Worm (Caenorhabditis elegans) whole organism, young adult: ENCODE results near the gene swt-5.

Experiments used
- D2030.7 ChIP-seq: fragments of 200-800 bp; sonication (Bioruptor generic); IDR thresholded peaks from 2 replicates; pipeline ENCODE4 v1.3.6; 2022; ENCODE audit warnings: missing genetic modification reagents, missing genetic modification characterization, missing compliant biosample characterization
- F10E7.11 ChIP-seq: sonication (generic microtip); optimal IDR thresholded peaks from 2 replicates; lab custom pipeline; 2017; ENCODE audit warnings: mild to moderate bottlenecking, missing genetic modification characterization, moderate library complexity, missing compliant biosample characterization
- F23B12.7 ChIP-seq: sonication (generic microtip); optimal IDR thresholded peaks from 2 replicates; lab custom pipeline; 2017; ENCODE audit warnings: missing genetic modification characterization, mild to moderate bottlenecking, missing compliant biosample characterization, antibody characterized with exemption, moderate library complexity; ENCODE audit not compliant: insufficient read depth
- F39B2.1 ChIP-seq: fragments of 200-800 bp; sonication (Bioruptor generic); IDR thresholded peaks from 2 replicates; pipeline ENCODE4 v1.3.6; 2022; ENCODE audit warnings: missing genetic modification reagents, missing genetic modification characterization, missing compliant biosample characterization
- F49E8.2 ChIP-seq: sonication (generic microtip); optimal IDR thresholded peaks from 3 replicates; lab custom pipeline; 2017; ENCODE audit warnings: missing genetic modification characterization, mild to moderate bottlenecking, missing compliant biosample characterization, antibody characterized with exemption, moderate library complexity; ENCODE audit not compliant: insufficient read depth
- F55B11.4 ChIP-seq: sonication (generic microtip); optimal IDR thresholded peaks from 2 replicates; lab custom pipeline; 2016; ENCODE audit warnings: missing compliant biosample characterization, missing genetic modification characterization, borderline replicate concordance; ENCODE audit not compliant: insufficient read depth
- F57C9.4 ChIP-seq: sonication (generic microtip); optimal IDR thresholded peaks from 2 replicates; lab custom pipeline; 2017; ENCODE audit warnings: mild to moderate bottlenecking, missing genetic modification characterization, missing compliant biosample characterization
- K12H6.12 ChIP-seq: fragments of 200-800 bp; sonication (Bioruptor generic); optimal IDR thresholded peaks from 2 replicates; lab custom pipeline; 2018; ENCODE audit warnings: mild to moderate bottlenecking, missing genetic modification characterization, missing compliant biosample characterization
- Y53G8AR.9 ChIP-seq: fragments of 200-800 bp; sonication (Bioruptor generic); conservative IDR thresholded peaks from 2 replicates; pipeline ENCODE4 v1.3.6; 2022; ENCODE audit warnings: missing genetic modification reagents, missing genetic modification characterization, missing compliant biosample characterization
- Y79H2A.3 ChIP-seq: fragments of 200-800 bp; sonication (Bioruptor generic); conservative IDR thresholded peaks from 2 replicates; pipeline ENCODE4 v1.3.6; 2022; ENCODE audit warnings: missing genetic modification reagents, missing genetic modification characterization, missing compliant biosample characterization
- attf-5 ChIP-seq: fragments of 200-800 bp; sonication (Bioruptor generic); optimal IDR thresholded peaks from 2 replicates; lab custom pipeline; 2018; ENCODE audit warnings: mild to moderate bottlenecking, missing genetic modification characterization, missing compliant biosample characterization
- bed-2 ChIP-seq: fragments of 200-800 bp; sonication (Bioruptor generic); IDR thresholded peaks from 2 replicates; pipeline ENCODE4 v1.3.6; 2022; ENCODE audit warnings: missing genetic modification reagents, missing genetic modification characterization, missing compliant biosample characterization
- cebp-1 ChIP-seq, 2 experiments: fragments of 200-800 bp in 1 of 2; sonication (Bioruptor generic) in 1 of 2; sonication (generic microtip) in 1 of 2; IDR thresholded peaks in 1 of 2; optimal IDR thresholded peaks in 1 of 2; 2 replicates each; pipeline versions ENCODE4 v1.3.6 to Lab custom; 2017 to 2022; ENCODE audit warnings: missing compliant biosample characterization in 2 of 2, missing genetic modification characterization in 2 of 2, mild to moderate bottlenecking in 1 of 2, missing genetic modification reagents in 1 of 2, moderate library complexity in 1 of 2
- ceh-100 ChIP-seq: fragments of 200-800 bp; sonication (Bioruptor generic); IDR thresholded peaks from 2 replicates; pipeline ENCODE4 v1.3.6; 2022; ENCODE audit warnings: missing genetic modification reagents, missing genetic modification characterization, missing compliant biosample characterization
- ceh-27 ChIP-seq: fragments of 200-800 bp; sonication (Bioruptor generic); optimal IDR thresholded peaks from 2 replicates; lab custom pipeline; 2018; ENCODE audit warnings: mild to moderate bottlenecking, missing genetic modification characterization, moderate library complexity, missing compliant biosample characterization
- egl-18 ChIP-seq: fragments of 200-800 bp; sonication (Bioruptor generic); IDR thresholded peaks from 2 replicates; pipeline ENCODE4 v1.3.6; 2022; ENCODE audit warnings: missing genetic modification reagents, missing genetic modification characterization, missing compliant biosample characterization
- egl-44 ChIP-seq: fragments of 200-800 bp; sonication (Bioruptor generic); IDR thresholded peaks from 2 replicates; pipeline ENCODE4 v1.3.6; 2022; ENCODE audit warnings: missing genetic modification reagents, missing genetic modification characterization, missing compliant biosample characterization
- ekl-4 ChIP-seq: fragments of 200-800 bp; sonication (Bioruptor generic); IDR thresholded peaks from 2 replicates; pipeline ENCODE4 v1.3.6; 2022; ENCODE audit warnings: missing genetic modification reagents, missing genetic modification characterization, missing compliant biosample characterization
- fkh-3 ChIP-seq: sonication (generic microtip); optimal IDR thresholded peaks from 2 replicates; lab custom pipeline; 2016; ENCODE audit warnings: mild to moderate bottlenecking, missing genetic modification characterization, missing compliant biosample characterization
- gei-17 ChIP-seq: fragments of 200-800 bp; sonication (Bioruptor generic); optimal IDR thresholded peaks from 2 replicates; lab custom pipeline; 2018; ENCODE audit warnings: mild to moderate bottlenecking, missing genetic modification characterization, missing compliant biosample characterization
- hlh-12 ChIP-seq: sonication (generic microtip); optimal IDR thresholded peaks from 2 replicates; lab custom pipeline; 2016; ENCODE audit warnings: missing genetic modification characterization, missing compliant biosample characterization
- hlh-26 ChIP-seq: fragments of 200-800 bp; sonication (Bioruptor generic); conservative IDR thresholded peaks from 2 replicates; pipeline ENCODE4 v1.3.6; 2022; ENCODE audit warnings: missing genetic modification reagents, missing genetic modification characterization, missing compliant biosample characterization
- lin-35 ChIP-seq, 3 experiments: fragments of 150-350 bp in 2 of 3; sonication (generic microtip) in 1 of 3; optimal IDR thresholded peaks; 2 replicates each; lab custom pipeline; 2014 to 2018; ENCODE audit warnings: missing biosample characterization in 3 of 3, missing genetic modification characterization in 3 of 3, missing genetic modification reagents in 3 of 3
- lir-1 ChIP-seq: fragments of 200-800 bp; sonication (Bioruptor generic); conservative IDR thresholded peaks from 2 replicates; pipeline ENCODE4 v1.3.6; 2022; ENCODE audit warnings: missing genetic modification reagents, missing genetic modification characterization, missing compliant biosample characterization
- lsy-27 ChIP-seq: sonication (generic microtip); optimal IDR thresholded peaks from 2 replicates; lab custom pipeline; 2017; ENCODE audit warnings: missing genetic modification characterization, mild to moderate bottlenecking, missing compliant biosample characterization, antibody characterized with exemption, missing genotype, borderline replicate concordance; ENCODE audit not compliant: insufficient read depth
- madf-3 ChIP-seq: fragments of 200-800 bp; sonication (Bioruptor generic); IDR thresholded peaks from 2 replicates; pipeline ENCODE4 v1.3.6; 2022; ENCODE audit warnings: missing genetic modification reagents, missing genetic modification characterization, missing compliant biosample characterization
- madf-6 ChIP-seq: fragments of 200-800 bp; sonication (Bioruptor generic); IDR thresholded peaks from 2 replicates; pipeline ENCODE4 v1.3.6; 2022; ENCODE audit warnings: missing genetic modification reagents, missing genetic modification characterization, missing compliant biosample characterization
- mel-28 ChIP-seq: sonication (generic microtip); optimal IDR thresholded peaks from 2 replicates; lab custom pipeline; 2016; ENCODE audit warnings: borderline replicate concordance, mild to moderate bottlenecking, missing genetic modification characterization, missing compliant biosample characterization
- mes-4 ChIP-seq: sonication (generic microtip); optimal IDR thresholded peaks from 2 replicates; lab custom pipeline; 2016; ENCODE audit warnings: missing genotype, missing genetic modification characterization, missing compliant biosample characterization
- mxl-1 ChIP-seq: sonication (generic microtip); optimal IDR thresholded peaks from 2 replicates; lab custom pipeline; 2016; ENCODE audit warnings: missing genetic modification characterization, missing compliant biosample characterization
- nfya-1 ChIP-seq: sonication (generic microtip); optimal IDR thresholded peaks from 2 replicates; lab custom pipeline; 2017; ENCODE audit warnings: antibody characterized with exemption, missing compliant biosample characterization, missing genetic modification characterization, borderline replicate concordance; ENCODE audit not compliant: insufficient read depth
- nhr-179 ChIP-seq: sonication (generic microtip); optimal IDR thresholded peaks from 2 replicates; lab custom pipeline; 2016; ENCODE audit warnings: mild to moderate bottlenecking, missing genetic modification characterization, missing compliant biosample characterization
- nhr-27 ChIP-seq: fragments of 200-800 bp; sonication (Bioruptor generic); optimal IDR thresholded peaks from 2 replicates; lab custom pipeline; 2018; ENCODE audit warnings: mild to moderate bottlenecking, missing genetic modification characterization, moderate library complexity, missing compliant biosample characterization
- nhr-80 ChIP-seq: sonication (generic microtip); optimal IDR thresholded peaks from 2 replicates; lab custom pipeline; 2016; ENCODE audit warnings: missing genetic modification characterization, missing compliant biosample characterization
- rcor-1 ChIP-seq: fragments of 200-800 bp; sonication (Bioruptor generic); IDR thresholded peaks from 2 replicates; pipeline ENCODE4 v1.3.6; 2022; ENCODE audit warnings: missing genetic modification reagents, missing genetic modification characterization, missing compliant biosample characterization
- repo-1 ChIP-seq: sonication (generic microtip); optimal IDR thresholded peaks from 2 replicates; lab custom pipeline; 2017; ENCODE audit warnings: mild to moderate bottlenecking, missing genetic modification characterization, missing compliant biosample characterization
- sea-2 ChIP-seq: fragments of 200-800 bp; sonication (Bioruptor generic); IDR thresholded peaks from 2 replicates; pipeline ENCODE4 v1.3.6; 2022; ENCODE audit warnings: missing genetic modification characterization, missing compliant biosample characterization
- snpc-1.3 ChIP-seq: sonication (generic microtip); optimal IDR thresholded peaks from 2 replicates; lab custom pipeline; 2017; ENCODE audit warnings: missing genetic modification characterization, mild to moderate bottlenecking, missing compliant biosample characterization, antibody characterized with exemption, moderate library complexity, missing genotype, missing genetic modification reagents; ENCODE audit not compliant: insufficient read depth
- tlf-1 ChIP-seq: fragments of 200-800 bp; sonication (Bioruptor generic); optimal IDR thresholded peaks from 2 replicates; lab custom pipeline; 2018; ENCODE audit warnings: mild to moderate bottlenecking, missing genetic modification characterization, missing compliant biosample characterization
- unc-62 ChIP-seq: fragments of 150-350 bp; optimal IDR thresholded peaks from 2 replicates; lab custom pipeline; 2014; ENCODE audit warnings: missing biosample characterization, missing genetic modification reagents, missing genetic modification characterization
- xnd-1 ChIP-seq: sonication (generic microtip); optimal IDR thresholded peaks from 2 replicates; lab custom pipeline; 2016; ENCODE audit warnings: missing genotype, missing genetic modification reagents, missing genetic modification characterization, missing compliant biosample characterization
- zim-3 ChIP-seq: sonication (generic microtip); optimal IDR thresholded peaks from 2 replicates; lab custom pipeline; 2017; ENCODE audit warnings: mild to moderate bottlenecking, missing genetic modification characterization, moderate library complexity, missing compliant biosample characterization
- ztf-25 ChIP-seq: fragments of 200-800 bp; sonication (Bioruptor generic); IDR thresholded peaks from 2 replicates; pipeline ENCODE4 v1.3.6; 2022; ENCODE audit warnings: missing genetic modification reagents, missing genetic modification characterization, missing compliant biosample characterization
- ztf-26 ChIP-seq: sonication (generic microtip); optimal IDR thresholded peaks from 2 replicates; lab custom pipeline; 2017; ENCODE audit warnings: missing genetic modification characterization, missing compliant biosample characterization

swt-5 gene

ce11 chrV:9546860-9547269, 45.7 kb downstream of the swt-5 start, which contains the start of gene his-37 (continued):
- TF ChIP-seq nhr-179 (tag; lab: Kevin White, UChicago): no peak
- no peak for TF ChIP-seq F55B11.4
- TF ChIP-seq D2030.7: 0 out of 2 replicates have a peak, but pooled peaks have one; percentile 13
- peak; percentile 98 for TF ChIP-seq attf-5 (GFP tag; lab: Kevin White, UChicago)
- 0 out of 2 replicates have a peak, but pooled peaks have one; percentile 43 for TF ChIP-seq ztf-25 (GFP tag; lab: Robert Waterston, UW)
- TF ChIP-seq, all 124 proteins: peak for 79

- TF ChIP-seq snpc-1.3 (peak; percentile 94), lsy-27 (no peak), F23B12.7 (tag; lab: Kevin White, UChicago) (peak; percentile 85), ztf-25 (GFP tag; lab: Robert Waterston, UW) (0 out of 2 replicates have a peak, but pooled peaks have one; percentile 75), ceh-27 (GFP tag; lab: Kevin White, UChicago) (peak; percentile 85), ceh-100 (GFP tag; lab: Robert Waterston, UW) (peak; percentile 76), attf-5 (GFP tag; lab: Kevin White, UChicago) (peak; percentile 70), zim-3 (no peak), bed-2 (GFP tag; lab: Robert Waterston, UW) (peak; percentile 62; the same call in 1 of the 2 replicates), repo-1 (no peak), xnd-1 (tag; lab: Kevin White, UChicago) (peak; percentile 91), gei-17 (GFP tag; lab: Kevin White, UChicago) (no peak), Y79H2A.3 (GFP tag; lab: Robert Waterston, UW) (peak; percentile 77; the same call in 1 of the 2 replicates), ztf-26 (no peak), nhr-27 (no peak), F49E8.2 (tag; lab: Kevin White, UChicago) (peak; percentile 91), nfya-1 (tag; lab: Kevin White, UChicago) (no peak), F57C9.4 (tag; lab: Kevin White, UChicago) (no peak), unc-62 (GFP tag; lab: Kevin White, UChicago) (no peak), lir-1 (GFP tag; lab: Robert Waterston, UW) (peak; percentile 71), tlf-1 (GFP tag; lab: Kevin White, UChicago) (peak; percentile 89), hlh-26 (GFP tag; lab: Robert Waterston, UW) (no peak), egl-18 (no peak), F39B2.1 (GFP tag; lab: Robert Waterston, UW) (peak; percentile 25; the same call in 1 of the 2 replicates), sea-2 (GFP tag; lab: Robert Waterston, UW) (no peak), lin-35 (GFP tag; optimal IDR thresholded peaks at IDR 0.05; lab: Kevin White, UChicago) (peak in 1 of 3 experiments; percentile 8), nhr-80 (no peak), ekl-4 (peak; percentile 79), D2030.7 (peak; percentile 97), mes-4 (tag; lab: Kevin White, UChicago) (no peak), cebp-1 (GFP tag; IDR thresholded peaks at IDR 0.05; lab: Robert Waterston, UW) (0 out of 2 replicates have a peak, but pooled peaks have one; percentile 17), cebp-1 (tag; optimal IDR thresholded peaks at IDR 0.05; lab: Kevin White, UChicago) (peak; percentile 48), madf-3 (GFP tag; lab: Robert Waterston, UW) (peak; percentile 91), F10E7.11 (tag; lab: Kevin White, UChicago) (no peak), fkh-3 (no peak), mel-28 (tag; lab: Kevin White, UChicago) (no peak), rcor-1 (peak; percentile 89), hlh-12 (no peak), Y53G8AR.9 (GFP tag; lab: Robert Waterston, UW) (peak; percentile 68; the same call in 1 of the 2 replicates), K12H6.12 (tag; lab: Kevin White, UChicago) (no peak), madf-6 (GFP tag; lab: Robert Waterston, UW) (peak; percentile 97), mxl-1 (tag; lab: Kevin White, UChicago) (no peak), egl-44 (GFP tag; lab: Robert Waterston, UW) (no peak)
These were observed 48.3 kb downstream of the swt-5 start, which contains the start of gene nstp-10 for ce11 chrV:9549459-9549858. TSS of gene nstp-10 (minus strand) at chrV:9549836.
